Fruit fly (Drosophila melanogaster) whole organism, wandering third instar larva: ENCODE data around the gene CG14868.

ENCODE experiments used
- Abd-B ChIP-seq: fragments of >200 bp; optimal IDR thresholded peaks from 2 replicates; lab custom pipeline; 2017; ENCODE audit warnings: missing biosample characterization, missing genetic modification characterization
- CG32264 ChIP-seq: fragments of 200-800 bp; sonication (Bioruptor generic); optimal IDR thresholded peaks from 2 replicates; lab custom pipeline; 2016; ENCODE audit warnings: missing biosample characterization, missing genetic modification characterization
- HLH106 ChIP-seq: fragments of 200-800 bp; optimal IDR thresholded peaks from 3 replicates; lab custom pipeline; 2019; ENCODE audit warnings: missing biosample characterization, mild to moderate bottlenecking, missing genetic modification characterization, moderate library complexity
- Hr83 ChIP-seq: fragments of 200-300 bp; sonication (Bioruptor generic); optimal IDR thresholded peaks from 2 replicates; lab custom pipeline; 2016; ENCODE audit warnings: missing biosample characterization, mild to moderate bottlenecking, missing genetic modification characterization, moderate library complexity; ENCODE audit not compliant: poor library complexity, severe bottlenecking
- Myc ChIP-seq: fragments of >200 bp; optimal IDR thresholded peaks from 2 replicates; lab custom pipeline; 2017
- OdsH ChIP-seq: fragments of 200-800 bp; sonication (Bioruptor generic); optimal IDR thresholded peaks from 2 replicates; lab custom pipeline; 2016; ENCODE audit warnings: missing biosample characterization, mild to moderate bottlenecking, missing genetic modification characterization
- dl ChIP-seq, 2 experiments: fragments of 175-275, 200-275 bp in 1 of 2; fragments of 200-275 bp in 1 of 2; sonication (Bioruptor generic); optimal IDR thresholded peaks; lab custom pipeline; 2018; ENCODE audit warnings: mild to moderate bottlenecking in 2 of 2, missing biosample characterization in 2 of 2, missing genetic modification characterization in 2 of 2, moderate library complexity in 2 of 2; ENCODE audit not compliant: partially characterized antibody in 2 of 2, insufficient read depth in 1 of 2
- fru ChIP-seq: fragments of 200-800 bp; sonication (Bioruptor generic); optimal IDR thresholded peaks from 3 replicates; lab custom pipeline; 2016; ENCODE audit warnings: missing biosample characterization, mild to moderate bottlenecking, missing genetic modification characterization
- h ChIP-seq: fragments of 200-800 bp; sonication (Bioruptor generic); optimal IDR thresholded peaks from 3 replicates; lab custom pipeline; 2016; ENCODE audit warnings: missing biosample characterization, mild to moderate bottlenecking, missing genetic modification characterization
- pan ChIP-seq: fragments of >200 bp; optimal IDR thresholded peaks from 2 replicates; lab custom pipeline; 2017
- psq ChIP-seq: fragments of 200-800 bp; sonication (Bioruptor generic); optimal IDR thresholded peaks from 3 replicates; lab custom pipeline; 2017; ENCODE audit warnings: missing biosample characterization, mild to moderate bottlenecking, missing genetic modification characterization, moderate library complexity

DNA sequence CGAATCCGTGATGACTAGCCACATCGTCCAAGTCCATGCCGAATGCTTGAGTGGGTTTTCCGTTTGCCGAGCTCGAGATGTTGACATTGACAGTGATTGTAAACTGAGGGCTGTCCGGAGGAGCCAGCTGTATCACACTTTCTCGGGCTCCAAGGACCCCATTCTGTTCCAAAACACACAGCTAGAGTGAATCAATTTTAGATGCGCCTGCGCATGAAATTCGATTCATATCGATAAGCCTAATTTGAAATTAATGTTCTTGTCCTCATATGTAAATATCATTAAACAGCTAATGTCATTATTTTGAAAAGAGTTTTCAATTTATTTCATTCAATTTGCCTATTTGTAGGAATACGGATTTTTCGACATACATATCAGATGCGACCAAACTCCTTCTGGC, at the start of gene CG14868:
- TF ChIP-seq Hr83 (GFP tag; lab: Kevin White, UChicago) (no peak), fru (no peak), dl (GFP tag; optimal IDR thresholded peaks at IDR 0.05; lab: Kevin White, UChicago; ENCODE audit: insufficient read depth in 1 of 2, partially characterized antibody in 2 of 2) (no peak), pan (lab: Kevin White, UChicago) (no peak), CG32264 (GFP tag; lab: Kevin White, UChicago) (no peak), OdsH (no peak), HLH106 (tag; lab: Kevin White, UChicago) (no peak), psq (GFP tag; lab: Kevin White, UChicago) (no peak), Myc (lab: Kevin White, UChicago) (no peak), Abd-B (no peak), h (GFP tag; lab: Kevin White, UChicago) (no peak)
